Worm (Caenorhabditis elegans) whole organism, L1 larva: Measurements from ENCODE around the gene ceh-87.
"Not testable (repeated sequence)": the region's sequence is repeated elsewhere in the genome, so short reads cannot be mapped to it uniquely, and the experiment has no call there.

Source experiments
- F16B12.6 ChIP-seq: fragments of 150-350 bp; optimal IDR thresholded peaks from 2 replicates; lab custom pipeline; 2014; ENCODE audit warnings: missing biosample characterization, missing genetic modification characterization
- Y116A8C.19 ChIP-seq: sonication (generic microtip); optimal IDR thresholded peaks from 2 replicates; lab custom pipeline; 2016; ENCODE audit warnings: missing compliant biosample characterization, missing genetic modification characterization, borderline replicate concordance
- aha-1 ChIP-seq: fragments of 150-350 bp; optimal IDR thresholded peaks from 2 replicates; lab custom pipeline; 2014; ENCODE audit warnings: missing biosample characterization, missing genetic modification characterization
- alr-1 ChIP-seq: fragments of 200-800 bp; sonication (Bioruptor generic); optimal IDR thresholded peaks from 2 replicates; lab custom pipeline; 2018; ENCODE audit warnings: borderline replicate concordance, mild to moderate bottlenecking, missing genetic modification characterization, missing compliant biosample characterization
- ceh-63 ChIP-seq: fragments of 200-800 bp; sonication (Bioruptor generic); optimal IDR thresholded peaks from 2 replicates; lab custom pipeline; 2018; ENCODE audit warnings: mild to moderate bottlenecking, missing genetic modification characterization, missing compliant biosample characterization
- efl-1 ChIP-seq, 4 experiments: fragments of 150-350 bp; optimal IDR thresholded peaks in 3 of 4; peaks in 1 of 4; 1 replicate in 1 of 4; 2 replicates in 3 of 4; lab custom pipeline; 2014; ENCODE audit warnings: missing biosample characterization in 2 of 4, missing genetic modification characterization in 2 of 4, missing genetic modification reagents in 2 of 4
- elt-2 ChIP-seq: sonication (generic microtip); optimal IDR thresholded peaks from 2 replicates; lab custom pipeline; 2016; ENCODE audit warnings: missing genetic modification characterization, mild to moderate bottlenecking, inconsistent platforms, missing compliant biosample characterization, missing genetic modification reagents
- ets-5 ChIP-seq: fragments of 200-800 bp; sonication (Bioruptor generic); IDR thresholded peaks from 2 replicates; pipeline ENCODE4 v1.3.6; 2022; ENCODE audit warnings: missing genetic modification characterization, missing compliant biosample characterization
- grh-1 ChIP-seq: fragments of 200-800 bp; sonication (Bioruptor generic); IDR thresholded peaks from 2 replicates; pipeline ENCODE4 v1.3.6; 2022; ENCODE audit warnings: missing genetic modification reagents, missing genetic modification characterization, missing compliant biosample characterization
- hlh-4 ChIP-seq: sonication (generic microtip); optimal IDR thresholded peaks from 2 replicates; lab custom pipeline; 2016; ENCODE audit warnings: mild to moderate bottlenecking, missing genetic modification characterization, missing compliant biosample characterization
- lin-15B ChIP-seq: fragments of 150-350 bp; sonication (generic microtip); optimal IDR thresholded peaks from 3 replicates; lab custom pipeline; 2014; ENCODE audit warnings: missing biosample characterization, missing genetic modification characterization
- lin-35 ChIP-seq, 2 experiments: fragments of 150-350 bp; optimal IDR thresholded peaks; 2 replicates each; lab custom pipeline; 2014; ENCODE audit warnings: missing biosample characterization in 2 of 2, missing genetic modification characterization in 2 of 2, missing genetic modification reagents in 2 of 2
- mab-9 ChIP-seq: fragments of 200-800 bp; sonication (Bioruptor generic); IDR thresholded peaks from 2 replicates; pipeline ENCODE4 v1.3.6; 2022; ENCODE audit warnings: missing genetic modification reagents, missing genetic modification characterization, missing compliant biosample characterization
- nhr-19 ChIP-seq: fragments of 200-800 bp; sonication (Bioruptor generic); conservative IDR thresholded peaks from 2 replicates; pipeline ENCODE4 v1.3.6; 2022; ENCODE audit warnings: missing genetic modification characterization, missing compliant biosample characterization
- nhr-20 ChIP-seq: sonication (generic microtip); optimal IDR thresholded peaks from 2 replicates; lab custom pipeline; 2016; ENCODE audit warnings: mild to moderate bottlenecking, missing genetic modification characterization, missing compliant biosample characterization
- nhr-76 ChIP-seq: sonication (generic microtip); optimal IDR thresholded peaks from 2 replicates; lab custom pipeline; 2017; ENCODE audit warnings: missing biosample characterization, missing genetic modification characterization
- nhr-77 ChIP-seq: fragments of 150-350 bp; optimal IDR thresholded peaks from 2 replicates; lab custom pipeline; 2014; ENCODE audit warnings: missing biosample characterization, missing genetic modification characterization
- nhr-84 ChIP-seq: sonication (generic microtip); optimal IDR thresholded peaks from 2 replicates; lab custom pipeline; 2017; ENCODE audit warnings: missing biosample characterization, missing genetic modification characterization
- nhr-90 ChIP-seq: sonication (generic microtip); optimal IDR thresholded peaks from 2 replicates; lab custom pipeline; 2016; ENCODE audit warnings: mild to moderate bottlenecking, missing genetic modification characterization, missing compliant biosample characterization; ENCODE audit not compliant: poor library complexity
- pag-3 ChIP-seq: sonication (generic microtip); optimal IDR thresholded peaks from 2 replicates; lab custom pipeline; 2017; ENCODE audit warnings: missing genetic modification characterization, mild to moderate bottlenecking, missing compliant biosample characterization, antibody characterized with exemption, borderline replicate concordance; ENCODE audit not compliant: insufficient read depth
- pax-3 ChIP-seq: fragments of 200-800 bp; sonication (Bioruptor generic); optimal IDR thresholded peaks from 2 replicates; lab custom pipeline; 2018; ENCODE audit warnings: mild to moderate bottlenecking, missing genetic modification characterization, moderate library complexity, missing compliant biosample characterization
- pqm-1 ChIP-seq: sonication (generic microtip); optimal IDR thresholded peaks from 3 replicates; lab custom pipeline; 2017; ENCODE audit warnings: missing biosample characterization, missing genetic modification characterization
- skn-1 ChIP-seq: fragments of 150-350 bp; optimal IDR thresholded peaks from 2 replicates; lab custom pipeline; 2014; ENCODE audit warnings: missing biosample characterization, missing genetic modification characterization
- sox-4 ChIP-seq: sonication (generic microtip); optimal IDR thresholded peaks from 2 replicates; lab custom pipeline; 2016; ENCODE audit warnings: missing genetic modification characterization, missing compliant biosample characterization
- swsn-7 ChIP-seq: sonication (generic microtip); optimal IDR thresholded peaks from 2 replicates; lab custom pipeline; 2016; ENCODE audit warnings: missing genetic modification characterization, missing compliant biosample characterization
- tlp-1 ChIP-seq: fragments of 150-350 bp; optimal IDR thresholded peaks from 2 replicates; lab custom pipeline; 2014; ENCODE audit warnings: missing biosample characterization, missing genetic modification characterization
- unc-130 ChIP-seq: fragments of 150-350 bp; optimal IDR thresholded peaks from 2 replicates; lab custom pipeline; 2017; ENCODE audit warnings: missing biosample characterization, missing genetic modification characterization, inconsistent platforms
- unc-30 ChIP-seq: sonication (generic microtip); optimal IDR thresholded peaks from 2 replicates; lab custom pipeline; 2017; ENCODE audit warnings: missing biosample characterization, missing genetic modification characterization
- ztf-4 ChIP-seq: fragments of 150-350 bp; optimal IDR thresholded peaks from 2 replicates; lab custom pipeline; 2014; ENCODE audit warnings: missing biosample characterization, missing genetic modification characterization

The ceh-87 gene

DNA sequence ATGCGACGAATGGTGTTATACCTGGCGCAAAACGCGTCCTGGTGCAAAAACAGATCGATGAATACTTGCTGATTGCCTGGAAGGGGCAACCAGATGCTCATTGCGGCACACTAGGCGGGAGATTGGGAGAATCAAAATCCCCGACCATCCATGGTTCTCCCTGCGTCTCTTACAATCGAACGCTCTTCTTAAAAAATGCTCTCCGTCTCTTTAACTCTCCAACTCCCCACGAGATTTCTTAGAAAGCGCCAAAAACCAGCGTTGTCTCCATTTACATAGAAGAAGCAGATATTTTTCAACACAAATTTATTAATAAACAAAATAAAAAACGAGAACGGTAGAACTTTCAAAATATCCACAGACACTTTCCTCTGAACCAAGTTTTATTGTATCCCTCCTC lies 3.0 kb downstream of the ceh-87 start, which contains the start of gene F34D6.1:
F34D6.1 (minus strand) TSS at position 101 of the 400 bp plus-strand sequence.
- no peak for TF ChIP-seq lin-35 (GFP tag; optimal IDR thresholded peaks at IDR 0.05; lab: Kevin White, UChicago)
- no peak for TF ChIP-seq efl-1 (optimal IDR thresholded peaks at IDR 0.05; lab: Kevin White, UChicago)
- TF ChIP-seq efl-1 (GFP tag; optimal IDR thresholded peaks at IDR 0.05 in 1 of 2; lab: Kevin White, UChicago), result no peak
- no peak for TF ChIP-seq nhr-77 (tag; lab: Kevin White, UChicago)
- TF ChIP-seq pag-3 (tag; lab: Kevin White, UChicago), result no peak
- no peak for TF ChIP-seq ets-5 (GFP tag; lab: Robert Waterston, UW)
- TF ChIP-seq F16B12.6, result no peak
- no peak for TF ChIP-seq nhr-20 (tag; lab: Kevin White, UChicago)
- TF ChIP-seq swsn-7 (tag; lab: Kevin White, UChicago), result no peak
- no peak for TF ChIP-seq nhr-90

DNA sequence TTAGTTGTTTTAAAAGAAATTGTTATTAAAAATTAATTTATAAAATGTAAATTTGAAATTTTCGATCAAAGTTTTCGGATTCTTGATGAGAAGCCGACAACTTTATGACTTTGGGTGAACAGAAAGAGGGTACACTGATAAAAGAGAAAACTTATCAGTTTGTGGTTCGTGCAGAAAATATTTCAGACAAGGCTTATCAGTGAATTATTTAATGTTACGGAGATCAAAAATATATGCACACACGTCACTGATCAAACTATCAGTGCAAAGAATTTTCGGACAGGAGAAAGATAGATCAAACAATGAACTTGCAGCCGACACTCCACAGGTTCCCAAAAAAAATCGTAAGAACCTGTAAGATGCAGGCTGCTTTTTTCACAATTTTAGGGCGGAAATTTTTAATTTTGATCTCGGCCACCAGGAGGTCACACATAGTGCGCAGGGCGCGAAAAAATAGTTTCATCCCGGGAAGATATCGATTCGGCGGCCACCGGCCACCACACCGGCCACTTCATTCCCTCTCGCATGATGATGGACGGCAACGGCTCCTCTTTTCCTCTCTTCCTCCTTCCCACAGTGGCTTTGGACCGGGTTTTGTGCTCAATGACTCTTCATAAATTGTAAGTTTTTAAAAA lies 6.5 kb downstream of the ceh-87 start, which contains the start of gene F22E5.17:
F22E5.17 (plus strand) TSS at position 508 of the 635 bp plus-strand sequence.
- TF ChIP-seq unc-30 (no peak), elt-2 (peak; percentile 93), tlp-1 (tag; lab: Kevin White, UChicago) (peak; percentile 76), pqm-1 (peak; percentile 69), lin-35 (GFP tag; optimal IDR thresholded peaks at IDR 0.05; lab: Kevin White, UChicago) (peak in 1 of 2 experiments; percentile 10)

DNA sequence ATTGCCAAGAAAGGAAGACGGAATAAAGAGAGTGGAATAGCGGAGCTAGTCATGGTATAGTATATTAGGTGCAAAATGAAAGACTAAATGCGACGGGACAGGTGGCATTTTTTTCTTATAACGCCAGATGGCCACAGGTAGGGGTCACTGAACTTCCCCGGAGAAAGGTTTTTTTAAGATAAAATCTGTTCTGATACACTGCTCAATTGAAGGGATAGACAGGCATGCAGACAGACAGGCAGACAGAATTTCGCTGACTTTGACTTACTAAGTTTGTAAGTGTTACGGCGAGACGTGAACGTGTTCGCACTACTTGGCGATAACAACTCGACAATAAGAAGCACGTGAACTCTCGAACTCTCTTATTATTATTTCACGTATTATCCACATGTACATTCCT lies 10.6 kb downstream of the ceh-87 start, which contains the start of the genes F22E5.20 and F22E5.1:
F22E5.20 (minus strand) TSS at position 101 of the 400 bp plus-strand sequence.
F22E5.1 (plus strand) TSS at position 242 of the 400 bp plus-strand sequence.
- TF ChIP-seq unc-130, skn-1, alr-1 (tag; lab: Kevin White, UChicago): not testable (repeated sequence)
- TF ChIP-seq, all 84 proteins: peak for 0; not testable (repeated sequence) for 84

DNA sequence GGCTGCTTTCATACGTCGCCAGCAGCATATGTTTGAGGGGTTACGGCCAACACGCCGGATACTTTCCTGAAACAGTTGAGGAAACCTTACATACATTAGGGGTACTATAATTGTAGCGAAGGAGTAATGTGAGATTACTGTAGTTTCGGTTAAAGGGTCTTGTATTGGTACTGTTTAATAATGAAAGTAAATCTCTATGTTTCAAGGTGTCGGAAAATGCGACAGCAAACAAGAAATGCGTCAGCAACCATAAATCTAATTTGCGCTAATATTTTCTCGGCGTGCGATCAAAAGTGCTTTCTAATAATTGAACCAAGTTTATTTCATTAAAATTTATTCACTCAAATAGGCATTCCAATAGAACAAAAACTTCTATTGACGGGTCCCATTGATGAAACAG lies 11.8 kb downstream of the ceh-87 start, which contains the start of gene sri-57:
sri-57 (minus strand) TSS at position 101 of the 400 bp plus-strand sequence.
- TF ChIP-seq nhr-76 (tag; lab: Kevin White, UChicago); Y116A8C.19 (tag; lab: Kevin White, UChicago); ztf-4: not testable (repeated sequence)

DNA sequence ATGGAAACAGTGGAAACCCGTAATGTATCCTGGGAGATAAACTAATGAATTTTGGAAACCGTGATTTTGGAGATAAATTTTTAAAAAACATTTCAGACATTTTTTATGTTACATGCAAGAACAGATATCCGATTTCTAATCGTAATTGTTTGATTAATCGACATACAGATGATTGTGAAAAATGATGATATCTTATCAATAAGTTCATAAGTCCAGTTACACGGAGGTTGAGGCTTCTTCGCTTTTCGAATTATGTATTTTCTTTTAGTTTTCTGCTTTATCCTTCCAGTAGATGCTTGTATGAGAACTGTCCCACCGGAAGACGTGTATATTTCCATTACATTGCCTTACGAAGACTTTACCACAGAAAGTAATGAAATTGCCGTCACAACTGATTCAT lies 18.5 kb downstream of the ceh-87 start, which contains the start of gene F22E5.22:
F22E5.22 (plus strand) TSS at position 301 of the 400 bp plus-strand sequence.
- no peak for TF ChIP-seq nhr-90
- TF ChIP-seq mab-9 (GFP tag; lab: Robert Waterston, UW), result no peak
- TF ChIP-seq ceh-63 (GFP tag; lab: Kevin White, UChicago), result no peak
- TF ChIP-seq lin-15B, result no peak
- no peak for TF ChIP-seq hlh-4 (tag; lab: Kevin White, UChicago)
- TF ChIP-seq F16B12.6, result no peak
- no peak for TF ChIP-seq aha-1 (tag; lab: Kevin White, UChicago)
- TF ChIP-seq nhr-20 (tag; lab: Kevin White, UChicago), result no peak
- TF ChIP-seq nhr-19 (GFP tag; lab: Robert Waterston, UW), result no peak
- no peak for TF ChIP-seq nhr-77 (tag; lab: Kevin White, UChicago)
- no peak for TF ChIP-seq pax-3 (tag; lab: Kevin White, UChicago)
- TF ChIP-seq sox-4 (tag; lab: Kevin White, UChicago), result no peak
- TF ChIP-seq grh-1 (GFP tag; lab: Robert Waterston, UW), result no peak
- TF ChIP-seq, all 84 proteins: peak for 0

DNA sequence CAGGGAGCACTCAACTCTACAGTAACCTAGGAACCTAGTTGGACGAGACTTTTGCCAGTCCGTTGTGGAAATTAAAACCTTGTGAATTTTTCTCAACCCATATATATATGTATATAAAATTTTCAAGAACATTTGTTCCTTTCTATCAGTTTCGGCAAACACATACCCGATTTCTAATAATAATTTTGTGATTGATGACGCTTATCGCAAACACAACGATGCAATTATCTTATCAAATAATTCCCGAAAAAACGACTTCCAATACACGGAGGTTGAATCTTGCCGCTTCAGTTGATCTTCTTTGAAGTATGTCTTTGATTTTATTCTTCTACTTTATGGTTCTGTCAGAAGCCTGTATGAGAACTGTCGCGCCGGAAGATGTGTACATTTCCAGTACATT lies 19.0 kb downstream of the ceh-87 start, which contains the start of gene F22E5.2:
F22E5.2 (plus strand) TSS at position 301 of the 400 bp plus-strand sequence.
- TF ChIP-seq ceh-63 (GFP tag; lab: Kevin White, UChicago); Y116A8C.19 (tag; lab: Kevin White, UChicago); nhr-84 (tag; lab: Kevin White, UChicago): not testable (repeated sequence)
